Fruit fly (Drosophila melanogaster): ENCODE data around the gene DNAlig3.

Gene DNAlig3

DNA sequence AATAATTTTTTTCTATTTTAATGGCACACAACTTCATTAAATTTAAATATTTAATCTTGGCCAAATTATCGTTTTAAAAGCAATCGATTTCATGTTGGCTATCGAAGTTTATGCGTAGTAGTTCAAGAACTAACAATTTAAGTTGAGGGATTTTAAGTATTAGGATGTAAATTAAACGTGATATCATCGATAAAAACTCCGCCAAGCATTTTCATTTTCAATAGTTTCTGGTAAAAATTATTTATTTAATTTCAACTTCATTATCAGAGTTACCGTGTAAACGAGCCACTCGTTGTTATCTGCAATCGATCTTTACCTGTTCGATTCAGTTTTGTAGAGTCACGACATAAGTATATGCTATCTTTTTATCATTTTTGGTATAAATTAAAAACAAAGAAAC lies 1.3 kb upstream of the DNAlig3 start (continued):
- TF ChIP-seq knrl (GFP tag; IDR thresholded peaks at IDR 0.05; ENCODE audit: partially characterized antibody) (0 out of 3 replicates have a peak, but pooled peaks have one; percentile 19), mam (GFP tag; optimal IDR thresholded peaks at IDR 0.05) (peak; percentile 92), Jarid2 (GFP tag; optimal IDR thresholded peaks at IDR 0.05) (peak; percentile 79), Ravus (GFP tag; IDR thresholded peaks at IDR 0.05) (peak; percentile 86), Vsx1 (GFP tag; optimal IDR thresholded peaks at IDR 0.05) (peak; percentile 92), GATAe (GFP tag; conservative IDR thresholded peaks at IDR 0.05) (peak; percentile 72; the same call in 1 of the 2 replicates), tna (GFP tag; IDR thresholded peaks at IDR 0.05; ENCODE audit: partially characterized antibody) (no peak), esg (GFP tag; conservative IDR thresholded peaks at IDR 0.05) (peak; percentile 93), CG8281 (tag; optimal IDR thresholded peaks at IDR 0.05) (peak; percentile 91), CG17385 (GFP tag; optimal IDR thresholded peaks at IDR 0.05) (peak; percentile 96), prd (optimal IDR thresholded peaks at IDR 0.05) (no peak), prd (GFP tag; IDR thresholded peaks at IDR 0.05) (peak; percentile 97), Antp (GFP tag; optimal IDR thresholded peaks at IDR 0.05) (peak; percentile 86), Atf3 (GFP tag; optimal IDR thresholded peaks at IDR 0.05) (peak; percentile 92), Ssrp (tag; optimal IDR thresholded peaks at IDR 0.05) (peak; percentile 98), cwo (GFP tag; optimal IDR thresholded peaks at IDR 0.05) (peak; percentile 94), CG13123 (GFP tag; optimal IDR thresholded peaks at IDR 0.05) (peak; percentile 84), cad (GFP tag; optimal IDR thresholded peaks at IDR 0.05) (no peak), CG1792 (GFP tag; optimal IDR thresholded peaks at IDR 0.05) (peak; percentile 97), Ptx1 (GFP tag; IDR thresholded peaks at IDR 0.05) (peak; percentile 94), CG12299 (tag; optimal IDR thresholded peaks at IDR 0.05) (peak; percentile 98), row (GFP tag; IDR thresholded peaks at IDR 0.05) (peak; percentile 98), Mrtf (GFP tag; IDR thresholded peaks at IDR 0.05) (peak; percentile 94), CG16863 (GFP tag; optimal IDR thresholded peaks at IDR 0.05) (peak; percentile 93), dmrt99B (tag; optimal IDR thresholded peaks at IDR 0.05) (peak; percentile 100), Camta (GFP tag; optimal IDR thresholded peaks at IDR 0.05) (peak; percentile 96), Dip3 (GFP tag; optimal IDR thresholded peaks at IDR 0.05) (peak; percentile 91), ewg (GFP tag; optimal IDR thresholded peaks at IDR 0.05) (peak; percentile 90), Usf (GFP tag; optimal IDR thresholded peaks at IDR 0.05) (peak; percentile 93), Hsf (GFP tag; optimal IDR thresholded peaks at IDR 0.05) (peak; percentile 97), Dref (GFP tag; IDR thresholded peaks at IDR 0.05) (peak; percentile 52), ato (GFP tag; IDR thresholded peaks at IDR 0.05; ENCODE audit: partially characterized antibody) (no peak), CG11085 (GFP tag; IDR thresholded peaks at IDR 0.05) (peak; percentile 88), rib (GFP tag; IDR thresholded peaks at IDR 0.05) (peak; percentile 86), CG14014 (GFP tag; IDR thresholded peaks at IDR 0.05) (peak; percentile 97), TFAM (GFP tag; optimal IDR thresholded peaks at IDR 0.05) (peak; percentile 94), Scr (GFP tag; IDR thresholded peaks at IDR 0.05; ENCODE audit: partially characterized antibody) (peak; percentile 51), hkb (optimal IDR thresholded peaks at IDR 0.05) (no peak), hkb (GFP tag; IDR thresholded peaks at IDR 0.05) (peak; percentile 99), CrebB (tag; optimal IDR thresholded peaks at IDR 0.05) (peak; percentile 98), org-1 (GFP tag; optimal IDR thresholded peaks at IDR 0.05) (peak; percentile 90), CG13894 (tag; optimal IDR thresholded peaks at IDR 0.05) (peak; percentile 99), CG4404 (GFP tag; IDR thresholded peaks at IDR 0.05) (peak; percentile 80), Neu2 (GFP tag; optimal IDR thresholded peaks at IDR 0.05; ENCODE audit: borderline replicate concordance) (peak; percentile 86), fd64A (GFP tag; optimal IDR thresholded peaks at IDR 0.05) (peak; percentile 95), sqz (GFP tag; optimal IDR thresholded peaks at IDR 0.05) (peak; percentile 99), CG9817 (tag; optimal IDR thresholded peaks at IDR 0.05) (peak; percentile 97), CG10654 (GFP tag; optimal IDR thresholded peaks at IDR 0.05) (peak; percentile 97), CG14860 (GFP tag; IDR thresholded peaks at IDR 0.05; ENCODE audit: partially characterized antibody) (no peak), CG1529 (GFP tag; optimal IDR thresholded peaks at IDR 0.05) (peak; percentile 96), trh (GFP tag; optimal IDR thresholded peaks at IDR 0.05) (peak; percentile 91)

All from whole organism, embryonic.